Worm (Caenorhabditis elegans): ENCODE results near the gene clec-59.

DNA sequence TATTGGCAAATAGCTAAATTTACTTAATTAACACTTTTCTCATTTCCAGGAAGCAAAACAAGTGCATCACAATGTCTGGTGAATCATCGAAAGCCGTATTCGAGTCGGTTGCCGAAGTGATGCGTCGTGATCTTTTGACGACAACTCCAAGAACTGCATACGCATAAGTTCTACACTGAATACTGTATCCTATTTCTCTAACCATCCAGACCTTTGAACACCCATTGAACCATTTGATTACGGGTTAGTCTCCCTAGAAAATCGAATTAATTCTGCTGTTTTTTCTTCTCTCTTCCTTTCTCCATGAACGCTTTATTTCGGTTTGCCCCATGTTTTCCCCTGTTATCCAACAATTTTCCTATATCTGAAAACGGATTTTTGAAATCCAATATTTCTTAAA lies 29.5 kb downstream of the clec-59 start, which contains the start of gene lin-56:
- TF ChIP-seq ama-1 (optimal IDR thresholded peaks at IDR 0.05) (no peak), flt-1 (GFP tag; IDR thresholded peaks at IDR 0.05) (no peak), pes-1 (GFP tag; IDR thresholded peaks at IDR 0.05) (no peak)
